Fruit fly (Drosophila melanogaster) S2 (cell line): Measurements from ENCODE around the gene CG33493.

Source experiments
- CG8478 ChIP-seq: fragments of >200 bp; optimal IDR thresholded peaks from 2 replicates; lab custom pipeline; 2018
- CTCF ChIP-seq, 2 experiments: fragments of >200 bp; optimal IDR thresholded peaks; 2 replicates each; lab custom pipeline; 2018

dm6 chr3L:10715748-10716147 is 22.8 kb upstream of the CG33493 start:
- TF ChIP-seq CG8478 (lab: Kevin White, UChicago) (no peak), CTCF (optimal IDR thresholded peaks at IDR 0.05; lab: Kevin White, UChicago) (no peak)
